Fruit fly (Drosophila melanogaster) whole organism, larva: Measurements from ENCODE around the gene Manf.

ENCODE experiments used
- noc ChIP-seq: fragments of 200-800 bp; sonication (Bioruptor generic); optimal IDR thresholded peaks from 3 replicates; lab custom pipeline; 2019; ENCODE audit warnings: missing biosample characterization, mild to moderate bottlenecking, missing genetic modification characterization, moderate library complexity

Gene Manf

dm6 chr3R:16349111-16349655 is at the start of gene Manf, which contains the start of gene CG14879:
Gene Manf, plus strand, starts transcription at chr3R:16349404.
Gene CG14879, minus strand, starts transcription at chr3R:16349226.
- TF ChIP-seq noc (tag; lab: Kevin White, UChicago): peak; percentile 14

dm6 chr3R:16305185-16305989 is 43.8 kb upstream of the Manf start, which contains the start of gene Zip89B:
Gene Zip89B, plus strand, starts transcription at chr3R:16305758.
- TF ChIP-seq noc (tag; lab: Kevin White, UChicago): no peak

dm6 chr3R:16308057-16308456 is 41.1 kb upstream of the Manf start:
- TF ChIP-seq noc (tag; lab: Kevin White, UChicago): no peak

dm6 chr3R:16309302-16310080 is 39.7 kb upstream of the Manf start:
- no peak for TF ChIP-seq noc (tag; lab: Kevin White, UChicago)

- TF ChIP-seq noc (tag; lab: Kevin White, UChicago): peak; percentile 74
Observed at dm6 chr3R:16310081-16310493, 39.1 kb upstream of the Manf start.

dm6 chr3R:16316747-16317146 is 32.5 kb upstream of the Manf start:
- TF ChIP-seq noc (tag; lab: Kevin White, UChicago): no peak

dm6 chr3R:16321538-16321937 is 27.7 kb upstream of the Manf start, which contains the start of gene CG44044:
Gene CG44044, plus strand, starts transcription at chr3R:16321838.
- TF ChIP-seq noc (tag; lab: Kevin White, UChicago): no peak

- no peak for TF ChIP-seq noc (tag; lab: Kevin White, UChicago)
Observed at dm6 chr3R:16323093-16323492, 26.1 kb upstream of the Manf start, which contains the start of gene CG6901. Gene CG6901, plus strand, starts transcription at chr3R:16323415.

dm6 chr3R:16325192-16325591 is 24.0 kb upstream of the Manf start, which contains the start of gene CG17929:
Gene CG17929, plus strand, starts transcription at chr3R:16325492.
- TF ChIP-seq noc (tag; lab: Kevin White, UChicago): no peak

- no peak for TF ChIP-seq noc (tag; lab: Kevin White, UChicago)
Observed at dm6 chr3R:16327549-16327948, 21.7 kb upstream of the Manf start, which contains the start of gene CG17930. Gene CG17930, plus strand, starts transcription at chr3R:16327849.

dm6 chr3R:16329797-16330196 is 19.4 kb upstream of the Manf start:
- TF ChIP-seq noc (tag; lab: Kevin White, UChicago): no peak

- TF ChIP-seq noc (tag; lab: Kevin White, UChicago): peak; percentile 25
Observed at dm6 chr3R:16331809-16332343, 17.3 kb upstream of the Manf start.

dm6 chr3R:16334329-16334728 is 14.9 kb upstream of the Manf start:
- TF ChIP-seq noc (tag; lab: Kevin White, UChicago): no peak

- no peak for TF ChIP-seq noc (tag; lab: Kevin White, UChicago)
Observed at dm6 chr3R:16334797-16335196, 14.4 kb upstream of the Manf start.

dm6 chr3R:16335438-16336073 is 13.6 kb upstream of the Manf start:
- no peak for TF ChIP-seq noc (tag; lab: Kevin White, UChicago)
